Fruit fly (Drosophila melanogaster) whole organism, embryonic: ENCODE results near the gene CG42820.

Source experiments
- ATbp ChIP-seq: fragments of 200-800 bp; sonication (Bioruptor generic); optimal IDR thresholded peaks from 2 replicates; lab custom pipeline; 2017; ENCODE audit warnings: missing biosample characterization, mild to moderate bottlenecking, missing genetic modification characterization, missing genetic modification reagents
- Ada2b ChIP-seq: fragments of 200-800 bp; sonication (Bioruptor generic); IDR thresholded peaks from 2 replicates; pipeline ENCODE4 v1.3.6; 2022; ENCODE audit warnings: missing biosample characterization, missing genetic modification characterization
- Asciz ChIP-seq: fragments of 200-800 bp; sonication (Bioruptor generic); optimal IDR thresholded peaks from 2 replicates; lab custom pipeline; 2017; ENCODE audit warnings: missing biosample characterization, mild to moderate bottlenecking, missing genetic modification characterization, missing genetic modification reagents
- B-H2 ChIP-seq: fragments of 200-800 bp; sonication (Bioruptor generic); optimal IDR thresholded peaks from 2 replicates; lab custom pipeline; 2018; ENCODE audit warnings: missing biosample characterization, mild to moderate bottlenecking, missing genetic modification characterization
- CG10274 ChIP-seq: fragments of 200-800 bp; sonication (Bioruptor generic); optimal IDR thresholded peaks from 3 replicates; lab custom pipeline; 2017; ENCODE audit warnings: missing biosample characterization, mild to moderate bottlenecking, missing genetic modification characterization
- CG11560 ChIP-seq: fragments of 200-800 bp; sonication (Bioruptor generic); IDR thresholded peaks from 3 replicates; pipeline ENCODE4 v1.3.6; 2022; ENCODE audit warnings: missing biosample characterization, missing genetic modification characterization
- CG12071 ChIP-seq: fragments of 200-800 bp; sonication (Bioruptor generic); optimal IDR thresholded peaks from 3 replicates; lab custom pipeline; 2018; ENCODE audit warnings: missing biosample characterization, mild to moderate bottlenecking, missing genetic modification characterization
- CG12299 ChIP-seq: fragments of 200-800 bp; sonication (Bioruptor generic); optimal IDR thresholded peaks from 2 replicates; lab custom pipeline; 2018; ENCODE audit warnings: missing biosample characterization, mild to moderate bottlenecking, missing genetic modification characterization
- CG12744 ChIP-seq: fragments of 200-800 bp; sonication (Bioruptor generic); optimal IDR thresholded peaks from 2 replicates; lab custom pipeline; 2016; ENCODE audit warnings: missing biosample characterization, missing genetic modification characterization
- CG13296 ChIP-seq: fragments of 200-800 bp; sonication (Bioruptor generic); optimal IDR thresholded peaks from 3 replicates; lab custom pipeline; 2018; ENCODE audit warnings: missing biosample characterization, mild to moderate bottlenecking, missing genetic modification characterization
- CG14441 ChIP-seq: fragments of 200-800 bp; sonication (Bioruptor generic); IDR thresholded peaks from 2 replicates; pipeline ENCODE4 v1.3.6; 2022; ENCODE audit warnings: missing biosample characterization, missing genetic modification characterization
- CG15011 ChIP-seq: fragments of 200-800 bp; sonication (Bioruptor generic); optimal IDR thresholded peaks from 3 replicates; lab custom pipeline; 2018; ENCODE audit warnings: missing biosample characterization, mild to moderate bottlenecking, missing genetic modification characterization
- CG15269 ChIP-seq: fragments of 200-800 bp; sonication (Bioruptor generic); optimal IDR thresholded peaks from 2 replicates; lab custom pipeline; 2018; ENCODE audit warnings: missing biosample characterization, mild to moderate bottlenecking, missing genetic modification characterization, moderate library complexity
- CG17385 ChIP-seq: fragments of 200-800 bp; sonication (Bioruptor generic); optimal IDR thresholded peaks from 3 replicates; lab custom pipeline; 2018; ENCODE audit warnings: missing biosample characterization, mild to moderate bottlenecking, missing genetic modification characterization
- CG1792 ChIP-seq: fragments of 200-800 bp; sonication (Bioruptor generic); optimal IDR thresholded peaks from 2 replicates; lab custom pipeline; 2016; ENCODE audit warnings: missing biosample characterization, missing genetic modification characterization
- CG18619 ChIP-seq: fragments of 200-800 bp; sonication (Bioruptor generic); optimal IDR thresholded peaks from 3 replicates; lab custom pipeline; 2017; ENCODE audit warnings: missing biosample characterization, mild to moderate bottlenecking, missing genetic modification characterization
- CG2116 ChIP-seq: fragments of 200-800 bp; sonication (Bioruptor generic); optimal IDR thresholded peaks from 3 replicates; lab custom pipeline; 2018; ENCODE audit warnings: missing biosample characterization, mild to moderate bottlenecking, missing genetic modification characterization
- CG2120 ChIP-seq: fragments of 200-800 bp; sonication (Bioruptor generic); optimal IDR thresholded peaks from 3 replicates; lab custom pipeline; 2016; ENCODE audit warnings: missing biosample characterization, missing genetic modification characterization
- CG2199 ChIP-seq: fragments of 200-800 bp; sonication (Bioruptor generic); IDR thresholded peaks from 3 replicates; pipeline ENCODE4 v1.3.6; 2022; ENCODE audit warnings: missing biosample characterization, missing genetic modification characterization
- CG2712 ChIP-seq: fragments of 200-800 bp; optimal IDR thresholded peaks from 3 replicates; lab custom pipeline; 2019; ENCODE audit warnings: missing biosample characterization, mild to moderate bottlenecking, missing genetic modification characterization, moderate library complexity
- CG3065 ChIP-seq: fragments of 200-800 bp; sonication (Bioruptor generic); optimal IDR thresholded peaks from 2 replicates; lab custom pipeline; 2016; ENCODE audit warnings: missing biosample characterization, missing genetic modification characterization
- CG32767 ChIP-seq: fragments of 200-800 bp; sonication (Bioruptor generic); IDR thresholded peaks from 2 replicates; pipeline ENCODE4 v1.3.6; 2022; ENCODE audit warnings: missing biosample characterization, missing genetic modification characterization
- CG33557 ChIP-seq: fragments of 200-800 bp; sonication (Bioruptor generic); optimal IDR thresholded peaks from 2 replicates; lab custom pipeline; 2019; ENCODE audit warnings: missing biosample characterization, mild to moderate bottlenecking, missing genetic modification characterization, moderate library complexity
- CG4707 ChIP-seq: fragments of 200-800 bp; sonication (Bioruptor generic); optimal IDR thresholded peaks from 2 replicates; lab custom pipeline; 2018; ENCODE audit warnings: missing biosample characterization, mild to moderate bottlenecking, missing genetic modification characterization, moderate library complexity
- CoRest ChIP-seq: fragments of 200-800 bp; sonication (Bioruptor generic); optimal IDR thresholded peaks from 3 replicates; lab custom pipeline; 2018; ENCODE audit warnings: missing biosample characterization, mild to moderate bottlenecking, missing genetic modification characterization, moderate library complexity
- Eip74EF ChIP-seq, 2 experiments: fragments of 200-800 bp in 1 of 2; fragments of >200 bp in 1 of 2; sonication (Bioruptor generic) in 1 of 2; optimal IDR thresholded peaks; 2 replicates each; lab custom pipeline; 2017 to 2019; ENCODE audit warnings: missing biosample characterization in 2 of 2, missing genetic modification characterization in 2 of 2, mild to moderate bottlenecking in 1 of 2, moderate library complexity in 1 of 2
- Ets97D ChIP-seq: fragments of 200-800 bp; sonication (Bioruptor generic); optimal IDR thresholded peaks from 3 replicates; lab custom pipeline; 2016; ENCODE audit warnings: missing biosample characterization, missing genetic modification characterization
- Gug ChIP-seq: fragments of 200-800 bp; sonication (Bioruptor generic); IDR thresholded peaks from 4 replicates; pipeline ENCODE4 v1.3.6; 2022; ENCODE audit warnings: missing biosample characterization, missing genetic modification characterization
- H2.0 ChIP-seq: fragments of 200-800 bp; sonication (Bioruptor generic); IDR thresholded peaks from 2 replicates; pipeline ENCODE4 v1.3.6; 2022; ENCODE audit warnings: missing biosample characterization, missing genetic modification characterization
- HLH4C ChIP-seq: fragments of 200-800 bp; sonication (Bioruptor generic); IDR thresholded peaks from 3 replicates; pipeline ENCODE4 v1.3.6; 2022; ENCODE audit warnings: missing biosample characterization, missing genetic modification characterization; ENCODE audit not compliant: partially characterized antibody
- MBD-R2 ChIP-seq: fragments of 200-800 bp; sonication (Bioruptor generic); IDR thresholded peaks from 2 replicates; pipeline ENCODE4 v1.3.6; 2022; ENCODE audit warnings: missing biosample characterization, missing genetic modification characterization
- Mad ChIP-seq: fragments of 200-800 bp; sonication (Bioruptor generic); optimal IDR thresholded peaks from 2 replicates; lab custom pipeline; 2016; ENCODE audit warnings: missing biosample characterization, missing genetic modification characterization
- NC2α ChIP-seq: fragments of 200-800 bp; sonication (Bioruptor generic); optimal IDR thresholded peaks from 2 replicates; lab custom pipeline; 2016; ENCODE audit warnings: missing biosample characterization, missing genetic modification characterization
- NC2β ChIP-seq: fragments of 200-800 bp; sonication (Bioruptor generic); optimal IDR thresholded peaks from 2 replicates; lab custom pipeline; 2016; ENCODE audit warnings: missing biosample characterization, missing genetic modification characterization
- Oli ChIP-seq: fragments of 200-800 bp; sonication (Bioruptor generic); optimal IDR thresholded peaks from 2 replicates; lab custom pipeline; 2018; ENCODE audit warnings: missing biosample characterization, mild to moderate bottlenecking, missing genetic modification characterization, moderate library complexity
- Opbp ChIP-seq: fragments of 200-800 bp; sonication (Bioruptor generic); IDR thresholded peaks from 3 replicates; pipeline ENCODE4 v1.3.6; 2022; ENCODE audit warnings: missing biosample characterization, missing genetic modification characterization; ENCODE audit not compliant: partially characterized antibody
- PHDP ChIP-seq: fragments of 200-800 bp; sonication (Bioruptor generic); optimal IDR thresholded peaks from 3 replicates; lab custom pipeline; 2018; ENCODE audit warnings: missing biosample characterization, mild to moderate bottlenecking, missing genetic modification characterization, moderate library complexity
- ase ChIP-seq: fragments of 200-800 bp; sonication (Bioruptor generic); IDR thresholded peaks from 3 replicates; pipeline ENCODE4 v1.3.6; 2022; ENCODE audit warnings: missing biosample characterization, missing genetic modification characterization
- bbx ChIP-seq: fragments of 200-800 bp; sonication (Bioruptor generic); IDR thresholded peaks from 2 replicates; pipeline ENCODE4 v1.3.6; 2022; ENCODE audit warnings: missing biosample characterization, missing genetic modification characterization; ENCODE audit not compliant: partially characterized antibody
- chinmo ChIP-seq: fragments of 200-800 bp; sonication (Bioruptor generic); IDR thresholded peaks from 4 replicates; pipeline ENCODE4 v1.3.6; 2022; ENCODE audit warnings: missing biosample characterization, missing genetic modification characterization; ENCODE audit not compliant: partially characterized antibody
- ewg ChIP-seq: fragments of 200-800 bp; sonication (Bioruptor generic); optimal IDR thresholded peaks from 3 replicates; lab custom pipeline; 2017; ENCODE audit warnings: mild to moderate bottlenecking, missing biosample characterization, missing genetic modification reagents, missing genetic modification characterization
- grn ChIP-seq: fragments of 200-800 bp; sonication (Bioruptor generic); optimal IDR thresholded peaks from 3 replicates; lab custom pipeline; 2017; ENCODE audit warnings: missing biosample characterization, missing genetic modification characterization
- gro ChIP-seq: fragments of 200-800 bp; sonication (Bioruptor generic); optimal IDR thresholded peaks from 2 replicates; lab custom pipeline; 2016; ENCODE audit warnings: missing biosample characterization, missing genetic modification characterization
- hth ChIP-seq: fragments of >200 bp; optimal IDR thresholded peaks from 2 replicates; lab custom pipeline; 2017; ENCODE audit warnings: inconsistent platforms
- kay ChIP-seq: fragments of 200-800 bp; sonication (Bioruptor generic); optimal IDR thresholded peaks from 2 replicates; lab custom pipeline; 2016; ENCODE audit warnings: missing biosample characterization, missing genetic modification characterization
- lilli ChIP-seq: fragments of 200-800 bp; sonication (Bioruptor generic); optimal IDR thresholded peaks from 3 replicates; lab custom pipeline; 2016; ENCODE audit warnings: missing biosample characterization, missing genetic modification characterization
- mirr ChIP-seq: fragments of 200-800 bp; sonication (Bioruptor generic); optimal IDR thresholded peaks from 3 replicates; lab custom pipeline; 2018; ENCODE audit warnings: missing biosample characterization, mild to moderate bottlenecking, missing genetic modification characterization
- pho ChIP-seq: fragments of 200-800 bp; sonication (Bioruptor generic); optimal IDR thresholded peaks from 2 replicates; lab custom pipeline; 2016; ENCODE audit warnings: missing biosample characterization, missing genetic modification characterization
- run ChIP-seq: fragments of 200-800 bp; sonication (Bioruptor generic); optimal IDR thresholded peaks from 3 replicates; lab custom pipeline; 2018; ENCODE audit warnings: missing biosample characterization, mild to moderate bottlenecking, missing genetic modification characterization
- sens ChIP-seq: fragments of 200-800 bp; sonication (Bioruptor generic); peaks from one replicate; lab custom pipeline; 2016; ENCODE audit warnings: missing biosample characterization, missing genetic modification characterization
- ssp ChIP-seq: fragments of 200-800 bp; sonication (Bioruptor generic); IDR thresholded peaks from 2 replicates; pipeline ENCODE4 v1.3.6; 2022; ENCODE audit warnings: missing biosample characterization, missing genetic modification characterization

CG42820 gene

dm6 chr2L:8384985-8385519 is 7.1 kb downstream of the CG42820 start (continued):
- TF ChIP-seq Mad (GFP tag; lab: Kevin White, UChicago) (no peak), grn (GFP tag; lab: Kevin White, UChicago) (no peak), CG12744 (GFP tag; lab: Kevin White, UChicago) (no peak), hth (lab: Kevin White, UChicago) (no peak), CG2116 (GFP tag; lab: Kevin White, UChicago) (no peak), B-H2 (GFP tag; lab: Kevin White, UChicago) (no peak), CoRest (tag; lab: Kevin White, UChicago) (no peak), Gug (no peak), CG18619 (GFP tag; lab: Kevin White, UChicago) (no peak), CG10274 (no peak), CG11560 (tag; lab: Robert Waterston, UW) (no peak), CG15011 (GFP tag; lab: Kevin White, UChicago) (no peak), Asciz (GFP tag; lab: Kevin White, UChicago) (peak; percentile 38), Ets97D (GFP tag; lab: Kevin White, UChicago) (no peak), H2.0 (GFP tag; lab: Robert Waterston, UW) (no peak), ATbp (peak; percentile 35), CG4707 (GFP tag; lab: Kevin White, UChicago) (no peak), ssp (GFP tag; lab: Robert Waterston, UW) (no peak), NC2α (GFP tag; lab: Kevin White, UChicago) (no peak), CG2120 (GFP tag; lab: Kevin White, UChicago) (no peak), PHDP (tag; lab: Kevin White, UChicago) (no peak), CG1792 (GFP tag; lab: Kevin White, UChicago) (no peak), lilli (no peak), pho (no peak), HLH4C (no peak), CG12071 (GFP tag; lab: Kevin White, UChicago) (peak; percentile 19), Oli (no peak), run (no peak), kay (no peak), Ada2b (no peak), bbx (GFP tag; lab: Robert Waterston, UW) (no peak), CG13296 (GFP tag; lab: Kevin White, UChicago) (peak; percentile 32)

dm6 chr2L:8384108-8384601 is 8.0 kb downstream of the CG42820 start, which contains the start of the genes Dad1 and CG13384:
TSS of gene Dad1 (minus strand) at chr2L:8384137.
TSS of gene CG13384 (plus strand) at chr2L:8384455.
- TF ChIP-seq CG33557 (GFP tag; lab: Kevin White, UChicago) (peak; percentile 93), sens (GFP tag; lab: Kevin White, UChicago) (peak; percentile 68), ase (peak; percentile 76; the same call in 2 of the 3 replicates), CG2712 (tag; lab: Kevin White, UChicago) (peak; percentile 97), ewg (GFP tag; lab: Kevin White, UChicago) (peak; percentile 70), CG15269 (tag; lab: Kevin White, UChicago) (peak; percentile 96), CG32767 (GFP tag; lab: Robert Waterston, UW) (peak; percentile 86), gro (GFP tag; lab: Kevin White, UChicago) (peak; percentile 20), Opbp (peak; percentile 33; the same call in 1 of the 3 replicates), NC2β (peak; percentile 28), chinmo (GFP tag; lab: Robert Waterston, UW) (no peak), CG14441 (GFP tag; lab: Robert Waterston, UW) (peak; percentile 87), CG12299 (tag; lab: Kevin White, UChicago) (peak; percentile 93), Eip74EF (GFP tag; optimal IDR thresholded peaks at IDR 0.05; lab: Kevin White, UChicago) (peak in 1 of 2 experiments; percentile 92), CG3065 (GFP tag; lab: Kevin White, UChicago) (peak; percentile 57), MBD-R2 (GFP tag; lab: Robert Waterston, UW) (peak; percentile 65; the same call in 1 of the 2 replicates), CG2199 (GFP tag; lab: Robert Waterston, UW) (0 out of 3 replicates have a peak, but pooled peaks have one; percentile 62), CG11560 (tag; lab: Robert Waterston, UW) (peak; percentile 82), CG17385 (GFP tag; lab: Kevin White, UChicago) (peak; percentile 92), mirr (peak; percentile 52)
